Fruit fly (Drosophila melanogaster) whole organism, wandering third instar larva: Measurements from ENCODE around the gene CG9107.

Experiments used
- Abd-B ChIP-seq: fragments of >200 bp; optimal IDR thresholded peaks from 2 replicates; lab custom pipeline; 2017; ENCODE audit warnings: missing biosample characterization, missing genetic modification characterization
- CG32264 ChIP-seq: fragments of 200-800 bp; sonication (Bioruptor generic); optimal IDR thresholded peaks from 2 replicates; lab custom pipeline; 2016; ENCODE audit warnings: missing biosample characterization, missing genetic modification characterization
- CG9705 ChIP-seq: fragments of 200-800 bp; sonication (Bioruptor generic); optimal IDR thresholded peaks from 2 replicates; lab custom pipeline; 2018; ENCODE audit warnings: missing biosample characterization, mild to moderate bottlenecking, missing genetic modification characterization
- Dfd ChIP-seq: fragments of >200 bp; optimal IDR thresholded peaks from 2 replicates; lab custom pipeline; 2017; ENCODE audit warnings: missing biosample characterization, missing genetic modification characterization
- Dif ChIP-seq: fragments of 200-275, 200-300 bp; sonication (Bioruptor generic); optimal IDR thresholded peaks from 2 replicates; lab custom pipeline; 2018; ENCODE audit warnings: missing biosample characterization, missing genetic modification characterization; ENCODE audit not compliant: partially characterized antibody
- GATAd ChIP-seq: sonication (Bioruptor generic); optimal IDR thresholded peaks from 2 replicates; lab custom pipeline; 2016; ENCODE audit warnings: missing biosample characterization, missing genetic modification characterization
- HLH106 ChIP-seq: fragments of 200-800 bp; optimal IDR thresholded peaks from 3 replicates; lab custom pipeline; 2019; ENCODE audit warnings: missing biosample characterization, mild to moderate bottlenecking, missing genetic modification characterization, moderate library complexity
- Hnf4 ChIP-seq: fragments of 200-800 bp; sonication (Bioruptor generic); optimal IDR thresholded peaks from 2 replicates; lab custom pipeline; 2016; ENCODE audit warnings: missing biosample characterization, mild to moderate bottlenecking, missing genetic modification characterization
- Hr78 ChIP-seq: fragments of >200 bp; optimal IDR thresholded peaks from 2 replicates; lab custom pipeline; 2017; ENCODE audit warnings: missing biosample characterization, missing genetic modification characterization
- Hr83 ChIP-seq: fragments of 200-300 bp; sonication (Bioruptor generic); optimal IDR thresholded peaks from 2 replicates; lab custom pipeline; 2016; ENCODE audit warnings: missing biosample characterization, mild to moderate bottlenecking, missing genetic modification characterization, moderate library complexity; ENCODE audit not compliant: poor library complexity, severe bottlenecking
- Jra ChIP-seq: sonication (Bioruptor generic); optimal IDR thresholded peaks from 2 replicates; lab custom pipeline; 2016; ENCODE audit warnings: missing biosample characterization, missing genetic modification characterization
- Myc ChIP-seq: fragments of >200 bp; optimal IDR thresholded peaks from 2 replicates; lab custom pipeline; 2017
- N ChIP-seq: fragments of >200 bp; optimal IDR thresholded peaks from 2 replicates; lab custom pipeline; 2018; ENCODE audit warnings: missing biosample characterization, missing external identifiers, missing genetic modification characterization
- Rel ChIP-seq, 2 experiments: fragments of 200-800 bp; sonication (Bioruptor generic) in 1 of 2; optimal IDR thresholded peaks; 2 replicates in 1 of 2; 3 replicates in 1 of 2; lab custom pipeline; 2016 to 2019; ENCODE audit warnings: mild to moderate bottlenecking in 2 of 2, missing biosample characterization in 2 of 2, missing genetic modification characterization in 2 of 2, moderate library complexity in 1 of 2
- Sp1 ChIP-seq: fragments of 200-800 bp; sonication (Bioruptor generic); optimal IDR thresholded peaks from 3 replicates; lab custom pipeline; 2019; ENCODE audit warnings: missing biosample characterization, mild to moderate bottlenecking, missing genetic modification characterization, moderate library complexity
- Vsx2 ChIP-seq: fragments of 200-300, 225-300 bp; sonication (Bioruptor generic); optimal IDR thresholded peaks from 2 replicates; lab custom pipeline; 2018; ENCODE audit warnings: missing biosample characterization, missing genetic modification characterization; ENCODE audit not compliant: partially characterized antibody
- br ChIP-seq: fragments of 200-800 bp; sonication (Bioruptor generic); optimal IDR thresholded peaks from 2 replicates; lab custom pipeline; 2016; ENCODE audit warnings: missing biosample characterization, missing genetic modification characterization
- brk ChIP-seq: fragments of 200-800 bp; sonication (Bioruptor generic); optimal IDR thresholded peaks from 2 replicates; lab custom pipeline; 2016; ENCODE audit warnings: missing biosample characterization, mild to moderate bottlenecking, missing genetic modification characterization
- dmrt93B ChIP-seq: fragments of 200-800 bp; sonication (Bioruptor generic); optimal IDR thresholded peaks from 2 replicates; lab custom pipeline; 2018; ENCODE audit warnings: missing biosample characterization, mild to moderate bottlenecking, missing genetic modification characterization
- dsf ChIP-seq: sonication (Bioruptor generic); optimal IDR thresholded peaks from 2 replicates; lab custom pipeline; 2016; ENCODE audit warnings: missing biosample characterization, missing genetic modification characterization, borderline replicate concordance
- ey ChIP-seq: fragments of 200-800 bp; sonication (Bioruptor generic); optimal IDR thresholded peaks from 2 replicates; lab custom pipeline; 2016; ENCODE audit warnings: missing biosample characterization, missing genetic modification characterization
- foxo ChIP-seq, 2 experiments: fragments of 200-800 bp; sonication (Bioruptor generic); optimal IDR thresholded peaks; 2 replicates in 1 of 2; 3 replicates in 1 of 2; lab custom pipeline; 2016 to 2017; ENCODE audit warnings: missing biosample characterization in 2 of 2, missing genetic modification characterization in 2 of 2
- fru ChIP-seq: fragments of 200-800 bp; sonication (Bioruptor generic); optimal IDR thresholded peaks from 3 replicates; lab custom pipeline; 2016; ENCODE audit warnings: missing biosample characterization, mild to moderate bottlenecking, missing genetic modification characterization
- h ChIP-seq: fragments of 200-800 bp; sonication (Bioruptor generic); optimal IDR thresholded peaks from 3 replicates; lab custom pipeline; 2016; ENCODE audit warnings: missing biosample characterization, mild to moderate bottlenecking, missing genetic modification characterization
- pan ChIP-seq: fragments of >200 bp; optimal IDR thresholded peaks from 2 replicates; lab custom pipeline; 2017
- psq ChIP-seq: fragments of 200-800 bp; sonication (Bioruptor generic); optimal IDR thresholded peaks from 3 replicates; lab custom pipeline; 2017; ENCODE audit warnings: missing biosample characterization, mild to moderate bottlenecking, missing genetic modification characterization, moderate library complexity
- rgr ChIP-seq: fragments of 200-800 bp; sonication (Bioruptor generic); optimal IDR thresholded peaks from 3 replicates; lab custom pipeline; 2016; ENCODE audit warnings: missing biosample characterization, mild to moderate bottlenecking, missing genetic modification characterization
- sage ChIP-seq: fragments of 200-800 bp; sonication (Bioruptor generic); optimal IDR thresholded peaks from 2 replicates; lab custom pipeline; 2016; ENCODE audit warnings: missing biosample characterization, mild to moderate bottlenecking, missing genetic modification characterization
- sv ChIP-seq: fragments of 200-800 bp; sonication (Bioruptor generic); optimal IDR thresholded peaks from 3 replicates; lab custom pipeline; 2016; ENCODE audit warnings: missing biosample characterization, missing genetic modification characterization
- tai ChIP-seq: sonication (Bioruptor generic); optimal IDR thresholded peaks from 2 replicates; lab custom pipeline; 2016; ENCODE audit warnings: missing biosample characterization, missing genetic modification characterization

The CG9107 gene

DNA sequence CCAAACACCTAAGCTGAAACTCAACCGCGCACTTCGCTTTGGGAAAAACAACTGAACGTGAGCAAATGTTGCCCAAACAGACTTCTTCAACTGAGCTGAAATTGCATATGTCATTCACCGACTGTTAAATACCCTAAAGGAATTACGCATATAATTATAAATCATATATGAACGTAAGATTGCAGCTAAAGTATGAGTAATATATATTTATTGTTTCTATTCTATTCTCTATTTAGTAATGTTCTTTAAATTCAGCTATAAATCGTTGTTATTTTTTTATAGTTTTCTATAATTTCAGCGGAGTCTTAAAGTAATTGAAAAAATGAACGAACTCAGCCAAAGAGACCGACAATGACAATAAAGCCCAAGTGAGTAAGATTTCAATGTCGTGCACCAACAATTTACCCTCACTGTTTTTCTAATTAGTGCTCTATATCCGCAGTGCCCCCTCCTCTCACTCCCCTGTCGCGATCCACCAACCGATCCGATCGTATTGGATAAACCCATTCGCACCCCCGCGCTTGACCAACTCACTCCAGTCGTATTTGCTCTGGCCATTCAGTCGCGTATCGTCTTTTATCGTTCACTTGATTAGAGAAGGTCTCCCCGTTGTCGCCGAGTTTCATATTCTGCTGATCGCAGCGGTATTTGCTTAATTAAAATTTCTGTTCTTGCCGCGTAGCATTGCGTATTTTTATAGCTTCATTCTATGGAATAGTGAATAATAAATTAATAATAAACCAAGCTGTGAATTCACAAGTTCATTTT is 11.9 kb downstream of the CG9107 start, which contains the start of gene CG9098:
TSS of gene CG9098 (minus strand) at position 36 of the 768 bp plus-strand sequence.
- TF ChIP-seq br (no peak), Sp1 (GFP tag; lab: Kevin White, UChicago) (no peak), sv (GFP tag; lab: Kevin White, UChicago) (no peak), Hr78 (no peak), Hnf4 (GFP tag; lab: Kevin White, UChicago) (no peak), pan (no peak), HLH106 (no peak), brk (GFP tag; lab: Kevin White, UChicago) (no peak), h (no peak)

DNA sequence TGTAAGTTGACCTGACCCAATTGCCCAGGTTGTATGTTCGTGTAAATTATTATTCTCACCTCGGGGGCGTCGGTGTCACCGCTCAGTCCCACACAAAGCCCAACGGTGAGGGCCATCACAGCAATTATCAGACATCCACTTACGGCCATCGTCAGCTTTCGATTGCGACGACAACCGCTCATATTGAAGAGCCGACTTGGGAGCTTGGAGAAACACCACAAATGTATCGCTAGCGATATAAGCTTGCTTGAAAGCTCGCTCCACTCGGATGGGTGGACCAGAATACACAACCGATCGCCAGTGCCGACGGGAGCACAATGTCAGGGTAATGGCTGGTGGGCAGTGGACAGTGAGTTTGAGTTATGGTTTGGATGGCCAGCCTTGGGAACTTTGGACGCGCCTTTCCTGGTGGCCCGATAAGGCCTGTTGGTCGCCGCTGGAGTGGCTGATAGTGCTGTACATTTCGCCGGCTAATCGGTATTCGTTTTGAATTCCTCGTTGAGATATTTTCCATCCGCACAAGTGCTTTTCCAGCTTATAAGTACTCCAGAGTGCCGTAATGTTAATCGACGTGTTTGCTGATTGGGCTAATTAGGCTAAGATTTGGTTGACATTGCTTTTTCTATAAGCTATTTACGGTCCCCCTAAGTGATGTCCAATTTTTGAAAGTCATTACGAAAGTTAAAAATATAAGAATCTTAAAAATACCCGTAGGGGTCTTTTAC is 17.7 kb downstream of the CG9107 start, which contains the start of gene Gal:
TSS of gene Gal (minus strand) at position 320 of the 725 bp plus-strand sequence.
- TF ChIP-seq Abd-B (GFP tag; lab: Kevin White, UChicago) (no peak), Vsx2 (GFP tag; lab: Kevin White, UChicago) (peak; percentile 3), CG32264 (GFP tag; lab: Kevin White, UChicago) (no peak)

DNA sequence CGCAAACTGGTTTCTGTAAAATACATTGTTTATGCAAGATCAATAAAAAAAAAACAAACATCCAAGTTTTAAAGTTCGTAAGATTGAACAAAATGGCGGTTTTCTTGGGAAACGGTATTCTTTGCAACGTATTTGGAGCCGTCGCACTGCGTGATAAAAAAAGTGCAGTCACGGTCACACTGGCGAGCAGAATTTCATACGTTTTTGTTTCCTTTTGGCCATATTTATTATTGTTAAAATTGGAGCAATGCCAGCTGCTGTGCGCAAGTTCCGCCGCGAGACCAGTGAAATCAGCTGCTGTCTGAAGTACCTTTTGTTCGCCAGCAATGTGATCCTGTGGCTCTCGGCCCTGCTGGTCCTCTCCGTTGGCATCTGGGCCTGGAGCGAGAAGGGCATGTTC is 24.3 kb downstream of the CG9107 start, which contains the start of gene Tsp26A:
TSS of gene Tsp26A (plus strand) at position 164 of the 400 bp plus-strand sequence.
- no peak for TF ChIP-seq tai (GFP tag; lab: Kevin White, UChicago)
- no peak for TF ChIP-seq Vsx2 (GFP tag; lab: Kevin White, UChicago)
- TF ChIP-seq CG32264 (GFP tag; lab: Kevin White, UChicago): no peak
- TF ChIP-seq HLH106: no peak
- no peak for TF ChIP-seq dsf (GFP tag; lab: Kevin White, UChicago)
- no peak for TF ChIP-seq fru
- TF ChIP-seq Myc (lab: Kevin White, UChicago): no peak
- no peak for TF ChIP-seq Sp1 (GFP tag; lab: Kevin White, UChicago)
- no peak for TF ChIP-seq sv (GFP tag; lab: Kevin White, UChicago)
- TF ChIP-seq Hr83 (GFP tag; lab: Kevin White, UChicago): no peak
- no peak for TF ChIP-seq sage
- TF ChIP-seq GATAd (GFP tag; lab: Kevin White, UChicago): no peak
- TF ChIP-seq CG9705 (GFP tag; lab: Kevin White, UChicago): no peak

DNA sequence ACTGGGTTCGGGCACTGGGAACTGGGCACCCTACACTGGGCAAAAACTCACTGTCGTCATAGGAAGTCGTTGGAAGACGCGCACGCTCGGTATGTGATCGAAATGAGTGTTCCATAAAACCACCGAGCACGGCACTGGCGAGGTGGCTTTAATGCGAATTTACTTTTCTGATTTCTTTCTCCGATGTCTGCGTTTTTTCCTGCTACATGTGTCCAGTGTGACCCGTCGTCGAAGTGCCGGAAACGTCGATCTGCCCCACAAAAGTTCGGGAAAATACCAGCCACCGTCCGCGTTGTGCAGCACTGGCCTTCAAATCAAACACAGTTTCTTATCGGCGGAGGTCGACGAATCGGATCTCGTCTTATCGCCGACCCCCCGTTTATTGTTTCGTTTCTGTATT is 25.1 kb downstream of the CG9107 start, which contains the start of gene Kdm5:
TSS of gene Kdm5 (minus strand) at position 255 of the 400 bp plus-strand sequence.
- TF ChIP-seq fru: peak; percentile 23
- no peak for TF ChIP-seq Vsx2 (GFP tag; lab: Kevin White, UChicago)
- TF ChIP-seq HLH106: peak; percentile 27
- no peak for TF ChIP-seq Dfd
- peak in 1 of 2 experiments; percentile 38 for TF ChIP-seq foxo (GFP tag; optimal IDR thresholded peaks at IDR 0.05; lab: Kevin White, UChicago)
- peak; percentile 17 for TF ChIP-seq ey
- TF ChIP-seq rgr (GFP tag; lab: Kevin White, UChicago): peak; percentile 51
- no peak for TF ChIP-seq tai (GFP tag; lab: Kevin White, UChicago)
- TF ChIP-seq psq (GFP tag; lab: Kevin White, UChicago): peak; percentile 32
- no peak for TF ChIP-seq dsf (GFP tag; lab: Kevin White, UChicago)
- peak; percentile 36 for TF ChIP-seq h
- TF ChIP-seq Dif (GFP tag; lab: Kevin White, UChicago): no peak
- TF ChIP-seq N (GFP tag; lab: Kevin White, UChicago): no peak
- no peak for TF ChIP-seq Rel (GFP tag; optimal IDR thresholded peaks at IDR 0.05; lab: Kevin White, UChicago)
- TF ChIP-seq Rel (tag; optimal IDR thresholded peaks at IDR 0.05; lab: Kevin White, UChicago): peak; percentile 87
- no peak for TF ChIP-seq CG32264 (GFP tag; lab: Kevin White, UChicago)
- peak; percentile 32 for TF ChIP-seq Sp1 (GFP tag; lab: Kevin White, UChicago)
- TF ChIP-seq Hr83 (GFP tag; lab: Kevin White, UChicago): peak; percentile 82
- TF ChIP-seq Hnf4 (GFP tag; lab: Kevin White, UChicago): no peak
- no peak for TF ChIP-seq CG9705 (GFP tag; lab: Kevin White, UChicago)
- TF ChIP-seq br: peak; percentile 56
- no peak for TF ChIP-seq Jra (GFP tag; lab: Kevin White, UChicago)
- TF ChIP-seq dmrt93B: peak; percentile 1
